Worm (Caenorhabditis elegans): Measurements from ENCODE around the gene F54C9.9.

Gene F54C9.9

ce11 chrII:8627907-8628306, 50.1 kb downstream of the F54C9.9 start:
- no peak for TF ChIP-seq unc-62 (GFP tag; optimal IDR thresholded peaks at IDR 0.05)

- no peak for TF ChIP-seq unc-62 (GFP tag; optimal IDR thresholded peaks at IDR 0.05)
These were observed 52.2 kb downstream of the F54C9.9 start, which contains the start of gene T22C8.6 for ce11 chrII:8630088-8630487. T22C8.6 (minus strand) TSS chrII:8630281.
